Fruit fly (Drosophila melanogaster) whole organism, wandering third instar larva: Measurements from ENCODE around the gene CG3817.

Experiments used
- Hr78 ChIP-seq: fragments of >200 bp; optimal IDR thresholded peaks from 2 replicates; lab custom pipeline; 2017; ENCODE audit warnings: missing biosample characterization, missing genetic modification characterization
- Rel ChIP-seq, 2 experiments: fragments of 200-800 bp; sonication (Bioruptor generic) in 1 of 2; optimal IDR thresholded peaks; 2 replicates in 1 of 2; 3 replicates in 1 of 2; lab custom pipeline; 2016 to 2019; ENCODE audit warnings: mild to moderate bottlenecking in 2 of 2, missing biosample characterization in 2 of 2, missing genetic modification characterization in 2 of 2, moderate library complexity in 1 of 2
- Vsx2 ChIP-seq: fragments of 200-300, 225-300 bp; sonication (Bioruptor generic); optimal IDR thresholded peaks from 2 replicates; lab custom pipeline; 2018; ENCODE audit warnings: missing biosample characterization, missing genetic modification characterization; ENCODE audit not compliant: partially characterized antibody
- dsf ChIP-seq: sonication (Bioruptor generic); optimal IDR thresholded peaks from 2 replicates; lab custom pipeline; 2016; ENCODE audit warnings: missing biosample characterization, missing genetic modification characterization, borderline replicate concordance
- h ChIP-seq: fragments of 200-800 bp; sonication (Bioruptor generic); optimal IDR thresholded peaks from 3 replicates; lab custom pipeline; 2016; ENCODE audit warnings: missing biosample characterization, mild to moderate bottlenecking, missing genetic modification characterization
- lola ChIP-seq: fragments of >200 bp; optimal IDR thresholded peaks from 2 replicates; lab custom pipeline; 2017; ENCODE audit warnings: missing biosample characterization, missing genetic modification characterization
- pan ChIP-seq: fragments of >200 bp; optimal IDR thresholded peaks from 2 replicates; lab custom pipeline; 2017
- psq ChIP-seq: fragments of 200-800 bp; sonication (Bioruptor generic); optimal IDR thresholded peaks from 3 replicates; lab custom pipeline; 2017; ENCODE audit warnings: missing biosample characterization, mild to moderate bottlenecking, missing genetic modification characterization, moderate library complexity
- sage ChIP-seq: fragments of 200-800 bp; sonication (Bioruptor generic); optimal IDR thresholded peaks from 2 replicates; lab custom pipeline; 2016; ENCODE audit warnings: missing biosample characterization, mild to moderate bottlenecking, missing genetic modification characterization
- tai ChIP-seq: sonication (Bioruptor generic); optimal IDR thresholded peaks from 2 replicates; lab custom pipeline; 2016; ENCODE audit warnings: missing biosample characterization, missing genetic modification characterization
- woc ChIP-seq: sonication (Bioruptor generic); optimal IDR thresholded peaks from 2 replicates; lab custom pipeline; 2016; ENCODE audit warnings: missing biosample characterization, mild to moderate bottlenecking, missing genetic modification characterization

DNA sequence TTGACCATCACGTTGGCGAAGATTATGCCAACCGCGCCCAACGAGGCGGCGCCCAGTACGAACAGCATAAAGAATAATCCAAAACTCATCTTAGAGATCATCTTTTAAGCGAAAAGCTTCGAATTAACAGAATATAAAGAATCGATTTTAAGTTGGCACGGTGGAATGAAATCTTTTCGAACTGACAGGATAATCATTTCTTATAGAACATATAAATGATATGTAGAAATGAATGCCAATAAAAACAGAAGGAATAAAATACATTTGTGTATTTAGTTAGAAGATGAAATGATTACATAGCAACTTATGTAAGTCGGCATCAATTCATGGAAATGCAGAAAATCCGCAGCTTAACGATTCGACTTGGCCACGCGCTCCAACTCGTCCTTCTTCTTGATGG, 1.6 kb downstream of the CG3817 start, which contains the start of gene VhaPPA1-2:
- TF ChIP-seq h (GFP tag; lab: Kevin White, UChicago) (no peak), lola (GFP tag; lab: Kevin White, UChicago) (no peak), tai (GFP tag; lab: Kevin White, UChicago) (no peak), pan (lab: Kevin White, UChicago) (no peak), woc (GFP tag; lab: Kevin White, UChicago) (no peak), Rel (GFP tag; optimal IDR thresholded peaks at IDR 0.05; lab: Kevin White, UChicago) (no peak), Rel (tag; optimal IDR thresholded peaks at IDR 0.05; lab: Kevin White, UChicago) (no peak), sage (GFP tag; lab: Kevin White, UChicago) (no peak), Vsx2 (GFP tag; lab: Kevin White, UChicago) (no peak), dsf (GFP tag; lab: Kevin White, UChicago) (no peak), Hr78 (no peak), psq (GFP tag; lab: Kevin White, UChicago) (no peak)
